Fruit fly (Drosophila melanogaster) whole organism, prepupa: ENCODE results near the gene RagA-B.
A peak's percentile ranks its signal among the peaks of the same experiment; 100 is the strongest.

Experiments
- Blimp-1 ChIP-seq: fragments of 200-800 bp; sonication (Bioruptor generic); optimal IDR thresholded peaks from 3 replicates; lab custom pipeline; 2017; ENCODE audit warnings: missing biosample characterization, missing genetic modification characterization, mild to moderate bottlenecking, moderate library complexity, missing genetic modification reagents
- CG10631 ChIP-seq: fragments of 200-800 bp; sonication (Bioruptor generic); optimal IDR thresholded peaks from 2 replicates; lab custom pipeline; 2016; ENCODE audit warnings: missing biosample characterization, missing genetic modification characterization
- CG10669 ChIP-seq: fragments of 200-800 bp; sonication (Bioruptor generic); optimal IDR thresholded peaks from 3 replicates; lab custom pipeline; 2018; ENCODE audit warnings: missing biosample characterization, mild to moderate bottlenecking, missing genetic modification characterization, moderate library complexity
- CG11294 ChIP-seq: fragments of 200-800 bp; sonication (Bioruptor generic); IDR thresholded peaks from 2 replicates; pipeline ENCODE4 v1.3.6; 2022; ENCODE audit warnings: missing biosample characterization, missing genetic modification characterization
- CG11762 ChIP-seq: fragments of 200-800 bp; sonication (Bioruptor generic); optimal IDR thresholded peaks from 3 replicates; lab custom pipeline; 2016; ENCODE audit warnings: missing biosample characterization, missing genetic modification characterization; ENCODE audit not compliant: insufficient read depth
- CG11902 ChIP-seq: fragments of 200-800 bp; sonication (Bioruptor generic); optimal IDR thresholded peaks from 3 replicates; lab custom pipeline; 2016; ENCODE audit warnings: missing biosample characterization, missing genetic modification characterization
- CG15336 ChIP-seq: fragments of 200-800 bp; sonication (Bioruptor generic); IDR thresholded peaks from 2 replicates; pipeline ENCODE4 v1.3.6; 2022; ENCODE audit warnings: missing biosample characterization, missing genetic modification characterization
- CG1621 ChIP-seq: fragments of 200-800 bp; sonication (Bioruptor generic); optimal IDR thresholded peaks from 3 replicates; lab custom pipeline; 2018; ENCODE audit warnings: missing biosample characterization, mild to moderate bottlenecking, missing genetic modification characterization
- CG16779 ChIP-seq: fragments of 200-800 bp; sonication (Bioruptor generic); optimal IDR thresholded peaks from 3 replicates; lab custom pipeline; 2017; ENCODE audit warnings: missing biosample characterization, mild to moderate bottlenecking, missing genetic modification characterization
- CG3032 ChIP-seq: fragments of 200-800 bp; optimal IDR thresholded peaks from 2 replicates; lab custom pipeline; 2019; ENCODE audit warnings: missing biosample characterization, mild to moderate bottlenecking, missing genetic modification characterization, moderate library complexity
- CG31627 ChIP-seq: fragments of 200-800 bp; sonication (Bioruptor generic); optimal IDR thresholded peaks from 3 replicates; lab custom pipeline; 2016; ENCODE audit warnings: missing biosample characterization, missing genetic modification characterization
- CG34406 ChIP-seq: fragments of 200-800 bp; sonication (Bioruptor generic); optimal IDR thresholded peaks from 3 replicates; lab custom pipeline; 2016; ENCODE audit warnings: missing biosample characterization, missing genetic modification characterization
- CG3919 ChIP-seq: fragments of 200-800 bp; sonication (Bioruptor generic); optimal IDR thresholded peaks from 3 replicates; lab custom pipeline; 2016; ENCODE audit warnings: missing biosample characterization, missing genetic modification characterization
- CG4318 ChIP-seq: fragments of 200-800 bp; sonication (Bioruptor generic); optimal IDR thresholded peaks from 3 replicates; lab custom pipeline; 2017; ENCODE audit warnings: missing biosample characterization, mild to moderate bottlenecking, missing genetic modification characterization
- CG6163 ChIP-seq: fragments of 200-800 bp; sonication (Bioruptor generic); IDR thresholded peaks from 3 replicates; pipeline ENCODE4 v1.3.6; 2022; ENCODE audit warnings: missing biosample characterization, missing genetic modification characterization
- CG6276 ChIP-seq: fragments of 200-800 bp; sonication (Bioruptor generic); optimal IDR thresholded peaks from 2 replicates; lab custom pipeline; 2017; ENCODE audit warnings: missing biosample characterization, mild to moderate bottlenecking, missing genetic modification characterization
- CG6792 ChIP-seq: fragments of 200-800 bp; sonication (Bioruptor generic); optimal IDR thresholded peaks from 3 replicates; lab custom pipeline; 2016; ENCODE audit warnings: missing biosample characterization, missing genetic modification characterization
- CG6808 ChIP-seq: fragments of 200-800 bp; sonication (Bioruptor generic); optimal IDR thresholded peaks from 3 replicates; lab custom pipeline; 2017; ENCODE audit warnings: missing biosample characterization, missing genetic modification characterization, mild to moderate bottlenecking, moderate library complexity, missing genetic modification reagents
- CG6854 ChIP-seq: fragments of 200-800 bp; sonication (Bioruptor generic); optimal IDR thresholded peaks from 2 replicates; lab custom pipeline; 2017; ENCODE audit warnings: missing biosample characterization, mild to moderate bottlenecking, missing genetic modification characterization
- CG7368 ChIP-seq: fragments of 200-800 bp; sonication (Bioruptor generic); optimal IDR thresholded peaks from 3 replicates; lab custom pipeline; 2016; ENCODE audit warnings: missing biosample characterization, missing genetic modification characterization
- CG8119 ChIP-seq: fragments of 200-800 bp; sonication (Bioruptor generic); IDR thresholded peaks from 3 replicates; pipeline ENCODE4 v1.3.6; 2022; ENCODE audit warnings: missing biosample characterization, missing genetic modification characterization
- CG8319 ChIP-seq: fragments of 200-800 bp; sonication (Bioruptor generic); optimal IDR thresholded peaks from 3 replicates; lab custom pipeline; 2016; ENCODE audit warnings: missing biosample characterization, missing genetic modification characterization
- CG8632 ChIP-seq: fragments of 200-800 bp; sonication (Bioruptor generic); optimal IDR thresholded peaks from 3 replicates; lab custom pipeline; 2016; ENCODE audit warnings: missing biosample characterization, missing genetic modification characterization
- CG9139 ChIP-seq: fragments of 200-800 bp; sonication (Bioruptor generic); optimal IDR thresholded peaks from 3 replicates; lab custom pipeline; 2017; ENCODE audit warnings: missing biosample characterization, mild to moderate bottlenecking, missing genetic modification characterization
- Eip75B ChIP-seq: fragments of 200-800 bp; sonication (Bioruptor generic); optimal IDR thresholded peaks from 3 replicates; lab custom pipeline; 2016; ENCODE audit warnings: missing biosample characterization, missing genetic modification characterization
- Eip78C ChIP-seq: fragments of 200-800 bp; sonication (Bioruptor generic); peaks from one replicate; lab custom pipeline; 2016; ENCODE audit warnings: missing biosample characterization, missing genetic modification characterization
- Ets96B ChIP-seq: fragments of 200-800 bp; optimal IDR thresholded peaks from 2 replicates; lab custom pipeline; 2019; ENCODE audit warnings: missing biosample characterization, mild to moderate bottlenecking, missing genetic modification characterization, moderate library complexity
- Gug ChIP-seq: fragments of 200-800 bp; sonication (Bioruptor generic); IDR thresholded peaks from 2 replicates; pipeline ENCODE4 v1.3.6; 2022; ENCODE audit warnings: missing biosample characterization, missing genetic modification characterization
- Hr38 ChIP-seq: sonication (Bioruptor generic); optimal IDR thresholded peaks from 2 replicates; lab custom pipeline; 2016; ENCODE audit warnings: missing biosample characterization, missing genetic modification characterization
- Hr39 ChIP-seq: fragments of 200-800 bp; sonication (Bioruptor generic); optimal IDR thresholded peaks from 2 replicates; lab custom pipeline; 2016; ENCODE audit warnings: missing biosample characterization, missing genetic modification characterization
- Hr4 ChIP-seq: fragments of 200-800 bp; sonication (Bioruptor generic); optimal IDR thresholded peaks from 3 replicates; lab custom pipeline; 2016; ENCODE audit warnings: missing biosample characterization, missing genetic modification characterization
- Lpt ChIP-seq: fragments of 200-800 bp; sonication (Bioruptor generic); optimal IDR thresholded peaks from 3 replicates; lab custom pipeline; 2016; ENCODE audit warnings: missing biosample characterization, missing genetic modification characterization
- Met ChIP-seq: fragments of 200-800 bp; sonication (Bioruptor generic); optimal IDR thresholded peaks from 3 replicates; lab custom pipeline; 2016; ENCODE audit warnings: missing biosample characterization, missing genetic modification characterization
- Sox14 ChIP-seq: fragments of 200-800 bp; sonication (Bioruptor generic); optimal IDR thresholded peaks from 3 replicates; lab custom pipeline; 2016; ENCODE audit warnings: missing biosample characterization, missing genetic modification characterization
- Sox15 ChIP-seq: fragments of 200-800 bp; sonication (Bioruptor generic); optimal IDR thresholded peaks from 3 replicates; lab custom pipeline; 2016; ENCODE audit warnings: missing biosample characterization, missing genetic modification characterization
- achi ChIP-seq: fragments of 200-800 bp; sonication (Bioruptor generic); optimal IDR thresholded peaks from 3 replicates; lab custom pipeline; 2016; ENCODE audit warnings: missing biosample characterization, missing genetic modification characterization
- acj6 ChIP-seq: fragments of 200-800 bp; sonication (Bioruptor generic); optimal IDR thresholded peaks from 3 replicates; lab custom pipeline; 2016; ENCODE audit warnings: missing biosample characterization, missing genetic modification characterization
- cyc ChIP-seq: fragments of 200-800 bp; sonication (Bioruptor generic); optimal IDR thresholded peaks from 3 replicates; lab custom pipeline; 2016; ENCODE audit warnings: missing biosample characterization, missing genetic modification characterization
- dac ChIP-seq: fragments of 200-800 bp; sonication (Bioruptor generic); optimal IDR thresholded peaks from 2 replicates; lab custom pipeline; 2017; ENCODE audit warnings: missing biosample characterization, mild to moderate bottlenecking, missing genetic modification characterization
- eg ChIP-seq: fragments of 200-800 bp; sonication (Bioruptor generic); IDR thresholded peaks from 3 replicates; pipeline ENCODE4 v1.3.6; 2022; ENCODE audit warnings: missing biosample characterization, missing genetic modification characterization
- esn ChIP-seq: fragments of 200-800 bp; sonication (Bioruptor generic); optimal IDR thresholded peaks from 2 replicates; lab custom pipeline; 2016; ENCODE audit warnings: missing biosample characterization, mild to moderate bottlenecking, missing genetic modification characterization, moderate library complexity
- fd59A ChIP-seq: fragments of 200-800 bp; sonication (Bioruptor generic); optimal IDR thresholded peaks from 2 replicates; lab custom pipeline; 2017; ENCODE audit warnings: missing biosample characterization, mild to moderate bottlenecking, missing genetic modification characterization, missing genetic modification reagents
- fd85E ChIP-seq: fragments of 200-800 bp; sonication (Bioruptor generic); optimal IDR thresholded peaks from 3 replicates; lab custom pipeline; 2016; ENCODE audit warnings: missing biosample characterization, missing genetic modification characterization
- fkh ChIP-seq: fragments of 200-800 bp; sonication (Bioruptor generic); optimal IDR thresholded peaks from 3 replicates; lab custom pipeline; 2017; ENCODE audit warnings: missing biosample characterization, mild to moderate bottlenecking, missing genetic modification characterization, moderate library complexity
- lz ChIP-seq: fragments of 200-800 bp; sonication (Bioruptor generic); optimal IDR thresholded peaks from 3 replicates; lab custom pipeline; 2016; ENCODE audit warnings: missing biosample characterization, missing genetic modification characterization
- net ChIP-seq: fragments of 200-800 bp; sonication (Bioruptor generic); optimal IDR thresholded peaks from 3 replicates; lab custom pipeline; 2016; ENCODE audit warnings: missing biosample characterization, missing genetic modification characterization
- salr ChIP-seq, 2 experiments: fragments of 200-800 bp; sonication (Bioruptor generic); optimal IDR thresholded peaks; 3 replicates each; lab custom pipeline; 2016 to 2018; ENCODE audit warnings: missing biosample characterization in 2 of 2, missing genetic modification characterization in 2 of 2, mild to moderate bottlenecking in 1 of 2
- spab ChIP-seq: fragments of 200-800 bp; sonication (Bioruptor generic); optimal IDR thresholded peaks from 2 replicates; lab custom pipeline; 2017; ENCODE audit warnings: missing biosample characterization, mild to moderate bottlenecking, missing genetic modification characterization, missing genetic modification reagents
- ss ChIP-seq, 2 experiments: fragments of 200-800 bp; sonication (Bioruptor generic); optimal IDR thresholded peaks; 2 replicates in 1 of 2; 3 replicates in 1 of 2; lab custom pipeline; 2017 to 2018; ENCODE audit warnings: mild to moderate bottlenecking in 2 of 2, missing biosample characterization in 2 of 2, missing genetic modification characterization in 2 of 2, moderate library complexity in 1 of 2
- topi ChIP-seq: fragments of 200-800 bp; sonication (Bioruptor generic); optimal IDR thresholded peaks from 3 replicates; lab custom pipeline; 2016; ENCODE audit warnings: missing biosample characterization, missing genetic modification characterization

Gene RagA-B

DNA sequence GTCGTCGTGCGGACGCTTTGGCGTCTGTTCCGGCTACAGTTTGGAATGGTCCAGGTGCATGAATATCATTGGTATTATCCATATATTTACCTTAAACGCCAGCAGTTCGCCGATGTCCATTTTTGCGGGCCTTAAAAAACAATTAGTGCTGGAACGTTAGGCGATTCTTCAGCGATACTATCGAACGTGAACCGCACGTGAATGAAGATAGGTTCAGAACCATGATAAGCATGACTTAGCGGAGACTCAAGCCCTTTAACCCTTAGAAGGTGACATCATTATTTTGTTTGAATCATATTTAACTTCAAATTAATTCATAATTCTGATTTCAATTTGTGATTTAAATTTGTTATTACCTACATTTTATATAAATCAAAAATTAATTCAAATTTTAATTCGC lies 39.2 kb downstream of the RagA-B start, which contains the start of gene CG11964 (continued):
- TF ChIP-seq eg (GFP tag; lab: Robert Waterston, UW) (peak; percentile 11; the same call in 1 of the 3 replicates), Ets96B (peak; percentile 3), Lpt (GFP tag; lab: Kevin White, UChicago) (no peak), CG31627 (peak; percentile 53), CG8632 (GFP tag; lab: Kevin White, UChicago) (no peak)

DNA sequence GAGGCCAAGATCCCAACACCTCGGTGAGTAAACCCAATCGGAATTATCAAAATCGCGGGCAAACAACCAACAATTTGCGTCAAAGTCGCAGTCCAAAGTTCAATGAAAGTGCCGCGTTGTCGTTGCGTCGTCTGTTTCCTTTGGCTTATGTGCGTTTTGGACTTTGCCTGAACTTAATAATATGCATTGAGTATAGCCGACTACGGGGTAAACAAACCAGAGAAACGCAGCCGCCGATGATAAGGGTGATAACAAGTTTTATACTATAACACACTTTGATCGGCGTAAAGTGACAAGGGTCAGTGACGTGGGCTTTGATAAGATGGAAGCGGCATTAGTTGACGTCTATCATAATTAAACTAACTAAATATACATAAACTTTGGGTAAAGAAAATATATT lies 44.4 kb downstream of the RagA-B start:
- TF ChIP-seq CG8632 (GFP tag; lab: Kevin White, UChicago): no peak
- no peak for TF ChIP-seq acj6 (GFP tag; lab: Kevin White, UChicago)
- no peak for TF ChIP-seq fd85E (GFP tag; lab: Kevin White, UChicago)
- TF ChIP-seq CG31627: no peak
- TF ChIP-seq spab (GFP tag; lab: Kevin White, UChicago): peak; percentile 71
- peak; percentile 51 for TF ChIP-seq CG3919 (GFP tag; lab: Kevin White, UChicago)
- no peak for TF ChIP-seq CG10631 (GFP tag; lab: Kevin White, UChicago)
- no peak for TF ChIP-seq topi (GFP tag; lab: Kevin White, UChicago)
- TF ChIP-seq CG8319 (GFP tag; lab: Kevin White, UChicago): no peak
- TF ChIP-seq dac: no peak
- TF ChIP-seq fd59A: no peak
- peak; percentile 55 for TF ChIP-seq Eip78C (GFP tag; lab: Kevin White, UChicago)
- no peak for TF ChIP-seq Sox15
- no peak for TF ChIP-seq CG11762 (GFP tag; lab: Kevin White, UChicago)
- TF ChIP-seq CG8119 (GFP tag; lab: Robert Waterston, UW): peak; percentile 63; the same call in 2 of the 3 replicates
- no peak for TF ChIP-seq Sox14 (GFP tag; lab: Kevin White, UChicago)
- TF ChIP-seq CG11902: no peak
- peak; percentile 91 for TF ChIP-seq CG6276 (GFP tag; lab: Kevin White, UChicago)
- TF ChIP-seq CG6808 (GFP tag; lab: Kevin White, UChicago): peak; percentile 81
- no peak for TF ChIP-seq fkh (GFP tag; lab: Kevin White, UChicago)
- peak; percentile 18 for TF ChIP-seq Blimp-1 (GFP tag; lab: Kevin White, UChicago)
- no peak for TF ChIP-seq CG34406 (GFP tag; lab: Kevin White, UChicago)
- TF ChIP-seq CG1621 (tag; lab: Kevin White, UChicago): peak; percentile 60
- TF ChIP-seq Gug (GFP tag; lab: Robert Waterston, UW): no peak
- TF ChIP-seq CG15336: peak; percentile 57
- TF ChIP-seq lz (GFP tag; lab: Kevin White, UChicago): no peak
- peak; percentile 55; the same call in 1 of the 3 replicates for TF ChIP-seq eg (GFP tag; lab: Robert Waterston, UW)
- TF ChIP-seq CG6854: peak; percentile 71
- peak; percentile 75 for TF ChIP-seq net (GFP tag; lab: Kevin White, UChicago)
- no peak for TF ChIP-seq cyc
- peak; percentile 82 for TF ChIP-seq CG9139 (GFP tag; lab: Kevin White, UChicago)
- TF ChIP-seq Ets96B: peak; percentile 30
- peak; percentile 53 for TF ChIP-seq CG10669 (GFP tag; lab: Kevin White, UChicago)
- peak; percentile 54 for TF ChIP-seq CG7368
- TF ChIP-seq achi (GFP tag; lab: Kevin White, UChicago): peak; percentile 29
- TF ChIP-seq Eip75B (GFP tag; lab: Kevin White, UChicago): no peak
- TF ChIP-seq esn (GFP tag; lab: Kevin White, UChicago): no peak
- TF ChIP-seq Met (GFP tag; lab: Kevin White, UChicago): no peak
- TF ChIP-seq salr (GFP tag; optimal IDR thresholded peaks at IDR 0.05; lab: Kevin White, UChicago): peak; percentile 25 to 48
- TF ChIP-seq Hr4 (GFP tag; lab: Kevin White, UChicago): peak; percentile 19
- TF ChIP-seq CG16779 (tag; lab: Kevin White, UChicago): peak; percentile 83
- peak; percentile 71; the same call in 2 of the 3 replicates for TF ChIP-seq CG6163 (GFP tag; lab: Robert Waterston, UW)
- TF ChIP-seq Hr39 (GFP tag; lab: Kevin White, UChicago): no peak
- no peak for TF ChIP-seq Lpt (GFP tag; lab: Kevin White, UChicago)
- peak; percentile 77 to 85 for TF ChIP-seq ss (GFP tag; optimal IDR thresholded peaks at IDR 0.05; lab: Kevin White, UChicago)
- no peak for TF ChIP-seq Hr38 (GFP tag; lab: Kevin White, UChicago)
- TF ChIP-seq CG3032: no peak
- TF ChIP-seq CG4318 (GFP tag; lab: Kevin White, UChicago): no peak
- no peak for TF ChIP-seq CG11294 (GFP tag; lab: Robert Waterston, UW)
- no peak for TF ChIP-seq CG6792 (GFP tag; lab: Kevin White, UChicago)
